Worm (Caenorhabditis elegans) whole organism, late embryonic: ENCODE results near the gene T16G1.7.

Source experiments
- C08G9.2 ChIP-seq: sonication (generic microtip); optimal IDR thresholded peaks from 2 replicates; lab custom pipeline; 2016; ENCODE audit warnings: mild to moderate bottlenecking, missing genetic modification characterization, moderate library complexity, missing compliant biosample characterization
- C38D4.7 ChIP-seq: fragments of 200-800 bp; sonication (Bioruptor generic); optimal IDR thresholded peaks from 2 replicates; lab custom pipeline; 2018; ENCODE audit warnings: mild to moderate bottlenecking, missing genetic modification characterization, moderate library complexity, missing compliant biosample characterization
- K02D7.2 ChIP-seq: sonication (generic microtip); optimal IDR thresholded peaks from 2 replicates; lab custom pipeline; 2017; ENCODE audit warnings: mild to moderate bottlenecking, missing genetic modification characterization, missing compliant biosample characterization
- K09A11.1 ChIP-seq: sonication (generic microtip); optimal IDR thresholded peaks from 2 replicates; lab custom pipeline; 2017; ENCODE audit warnings: antibody characterized with exemption, mild to moderate bottlenecking, missing genetic modification characterization, missing compliant biosample characterization; ENCODE audit not compliant: insufficient read depth
- T23F11.4 ChIP-seq: fragments of 200-800 bp; sonication (Bioruptor generic); optimal IDR thresholded peaks from 2 replicates; lab custom pipeline; 2018; ENCODE audit warnings: mild to moderate bottlenecking, missing genetic modification characterization, missing compliant biosample characterization
- Y22D7AL.16 ChIP-seq: sonication (generic microtip); optimal IDR thresholded peaks from 2 replicates; lab custom pipeline; 2016; ENCODE audit warnings: missing genetic modification characterization, missing compliant biosample characterization
- ahr-1 ChIP-seq: sonication (generic microtip); optimal IDR thresholded peaks from 2 replicates; lab custom pipeline; 2016; ENCODE audit warnings: missing genetic modification characterization, missing compliant biosample characterization
- ama-1 ChIP-seq: fragments of 150-350 bp; optimal IDR thresholded peaks from 2 replicates; lab custom pipeline; 2014
- ceh-14 ChIP-seq: sonication (generic microtip); optimal IDR thresholded peaks from 2 replicates; lab custom pipeline; 2016; ENCODE audit warnings: missing genotype, missing genetic modification characterization, missing compliant biosample characterization
- ceh-18 ChIP-seq: sonication (generic microtip); optimal IDR thresholded peaks from 2 replicates; lab custom pipeline; 2016; ENCODE audit warnings: missing genetic modification characterization, missing compliant biosample characterization
- ceh-19 ChIP-seq: fragments of 200-800 bp; sonication (Bioruptor generic); optimal IDR thresholded peaks from 2 replicates; lab custom pipeline; 2018; ENCODE audit warnings: mild to moderate bottlenecking, missing genetic modification characterization, missing compliant biosample characterization
- ceh-2 ChIP-seq: sonication (generic microtip); optimal IDR thresholded peaks from 2 replicates; lab custom pipeline; 2016; ENCODE audit warnings: missing genotype, missing genetic modification characterization, missing compliant biosample characterization
- ceh-22 ChIP-seq: sonication (generic microtip); optimal IDR thresholded peaks from 2 replicates; lab custom pipeline; 2017; ENCODE audit warnings: missing biosample characterization, missing genetic modification characterization
- ceh-31 ChIP-seq: sonication (generic microtip); optimal IDR thresholded peaks from 2 replicates; lab custom pipeline; 2016; ENCODE audit warnings: missing genetic modification characterization, missing compliant biosample characterization
- ceh-34 ChIP-seq: sonication (generic microtip); optimal IDR thresholded peaks from 2 replicates; lab custom pipeline; 2016; ENCODE audit warnings: mild to moderate bottlenecking, missing genetic modification characterization, missing compliant biosample characterization
- ceh-45 ChIP-seq: fragments of 200-800 bp; sonication (Bioruptor generic); IDR thresholded peaks from 2 replicates; pipeline ENCODE4 v1.3.6; 2022; ENCODE audit warnings: missing genetic modification reagents, missing genetic modification characterization, missing compliant biosample characterization
- ceh-48 ChIP-seq: sonication (generic microtip); optimal IDR thresholded peaks from 2 replicates; lab custom pipeline; 2016; ENCODE audit warnings: missing genetic modification characterization, inconsistent platforms, missing compliant biosample characterization
- ceh-9 ChIP-seq: sonication (generic microtip); optimal IDR thresholded peaks from 2 replicates; lab custom pipeline; 2016; ENCODE audit warnings: mild to moderate bottlenecking, missing genetic modification characterization, inconsistent platforms, missing compliant biosample characterization
- elt-2 ChIP-seq: sonication (generic microtip); optimal IDR thresholded peaks from 2 replicates; lab custom pipeline; 2016; ENCODE audit warnings: missing genetic modification reagents, missing genetic modification characterization, missing compliant biosample characterization
- elt-4 ChIP-seq: sonication (generic microtip); optimal IDR thresholded peaks from 2 replicates; lab custom pipeline; 2016; ENCODE audit warnings: missing genetic modification characterization, missing compliant biosample characterization
- ets-4 ChIP-seq: sonication (generic microtip); optimal IDR thresholded peaks from 2 replicates; lab custom pipeline; 2016; ENCODE audit warnings: missing genetic modification characterization, missing compliant biosample characterization
- fax-1 ChIP-seq: sonication (generic microtip); optimal IDR thresholded peaks from 2 replicates; lab custom pipeline; 2016; ENCODE audit warnings: missing genotype, missing genetic modification characterization, missing compliant biosample characterization
- fkh-10 ChIP-seq: fragments of 150-350 bp; optimal IDR thresholded peaks from 2 replicates; lab custom pipeline; 2014; ENCODE audit warnings: missing biosample characterization, missing genetic modification reagents, missing genetic modification characterization
- fkh-6 ChIP-seq: sonication (generic microtip); optimal IDR thresholded peaks from 2 replicates; lab custom pipeline; 2016; ENCODE audit warnings: missing genetic modification characterization, missing compliant biosample characterization
- hlh-15 ChIP-seq: sonication (generic microtip); optimal IDR thresholded peaks from 2 replicates; lab custom pipeline; 2016; ENCODE audit warnings: missing genetic modification characterization, missing compliant biosample characterization
- hlh-30 ChIP-seq: sonication (generic microtip); optimal IDR thresholded peaks from 2 replicates; lab custom pipeline; 2017; ENCODE audit warnings: antibody characterized with exemption, missing genetic modification characterization, missing compliant biosample characterization; ENCODE audit not compliant: insufficient read depth
- hlh-6 ChIP-seq: sonication (generic microtip); optimal IDR thresholded peaks from 2 replicates; lab custom pipeline; 2016; ENCODE audit warnings: missing genotype, missing genetic modification characterization, missing compliant biosample characterization
- hlh-8 ChIP-seq: sonication (generic microtip); optimal IDR thresholded peaks from 2 replicates; lab custom pipeline; 2016; ENCODE audit warnings: missing genotype, missing genetic modification characterization, missing compliant biosample characterization
- lin-11 ChIP-seq: fragments of 200-800 bp; sonication (Bioruptor generic); optimal IDR thresholded peaks from 2 replicates; lab custom pipeline; 2018; ENCODE audit warnings: mild to moderate bottlenecking, missing genetic modification characterization, missing compliant biosample characterization
- nfya-1 ChIP-seq: sonication (generic microtip); optimal IDR thresholded peaks from 2 replicates; lab custom pipeline; 2017; ENCODE audit warnings: missing genetic modification characterization, mild to moderate bottlenecking, missing compliant biosample characterization, antibody characterized with exemption, moderate library complexity
- nhr-232 ChIP-seq: sonication (generic microtip); optimal IDR thresholded peaks from 2 replicates; lab custom pipeline; 2016; ENCODE audit warnings: missing genetic modification characterization, missing compliant biosample characterization
- odd-2 ChIP-seq: sonication (generic microtip); optimal IDR thresholded peaks from 2 replicates; lab custom pipeline; 2017; ENCODE audit warnings: antibody characterized with exemption, mild to moderate bottlenecking, missing genetic modification characterization, missing compliant biosample characterization
- pag-3 ChIP-seq: sonication (generic microtip); optimal IDR thresholded peaks from 2 replicates; lab custom pipeline; 2016; ENCODE audit warnings: missing compliant biosample characterization, missing genetic modification characterization, borderline replicate concordance
- pax-1 ChIP-seq: fragments of 150-350 bp; optimal IDR thresholded peaks from 2 replicates; lab custom pipeline; 2014; ENCODE audit warnings: missing biosample characterization, missing genetic modification characterization
- pha-2 ChIP-seq: sonication (generic microtip); optimal IDR thresholded peaks from 2 replicates; lab custom pipeline; 2017; ENCODE audit warnings: mild to moderate bottlenecking, missing genetic modification characterization, missing compliant biosample characterization
- sdc-2 ChIP-seq: sonication (generic microtip); optimal IDR thresholded peaks from 2 replicates; lab custom pipeline; 2016; ENCODE audit warnings: missing genotype, missing genetic modification characterization, missing compliant biosample characterization
- tbx-2 ChIP-seq: sonication (generic microtip); optimal IDR thresholded peaks from 2 replicates; lab custom pipeline; 2016; ENCODE audit warnings: missing genetic modification characterization, missing compliant biosample characterization
- unc-42 ChIP-seq: sonication (generic microtip); optimal IDR thresholded peaks from 2 replicates; lab custom pipeline; 2016; ENCODE audit warnings: missing genotype, missing genetic modification characterization, missing compliant biosample characterization
- unc-55 ChIP-seq: sonication (generic microtip); optimal IDR thresholded peaks from 2 replicates; lab custom pipeline; 2017; ENCODE audit warnings: missing biosample characterization, missing genetic modification reagents, missing genetic modification characterization
- zip-5 ChIP-seq: sonication (generic microtip); optimal IDR thresholded peaks from 2 replicates; lab custom pipeline; 2016; ENCODE audit warnings: missing genetic modification characterization, missing compliant biosample characterization
- ztf-16 ChIP-seq: sonication (generic microtip); optimal IDR thresholded peaks from 2 replicates; lab custom pipeline; 2017; ENCODE audit warnings: missing genetic modification characterization, missing compliant biosample characterization

The T16G1.7 gene

DNA sequence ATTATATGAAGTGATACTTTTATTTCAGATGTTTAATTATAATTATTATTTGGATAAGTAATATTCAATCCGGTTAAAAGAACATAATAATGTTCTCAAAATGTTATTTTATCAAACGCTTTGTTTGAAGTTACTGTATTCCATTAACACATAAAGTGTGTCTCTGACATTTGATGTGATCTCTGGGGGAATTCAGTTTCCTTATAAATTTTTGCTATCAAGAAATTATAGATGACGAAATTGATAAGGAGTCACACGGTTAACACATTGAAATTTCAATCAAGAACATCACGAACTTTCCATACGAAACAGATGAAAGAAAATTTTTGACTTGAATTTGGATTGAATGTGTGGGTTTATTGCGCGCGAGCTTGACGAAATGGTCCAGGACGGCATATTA lies 13.2 kb downstream of the T16G1.7 start:
- TF ChIP-seq ceh-19 (no peak), ceh-18 (tag; lab: Kevin White, UChicago) (no peak), zip-5 (no peak), T23F11.4 (no peak), odd-2 (tag; lab: Kevin White, UChicago) (no peak)

DNA sequence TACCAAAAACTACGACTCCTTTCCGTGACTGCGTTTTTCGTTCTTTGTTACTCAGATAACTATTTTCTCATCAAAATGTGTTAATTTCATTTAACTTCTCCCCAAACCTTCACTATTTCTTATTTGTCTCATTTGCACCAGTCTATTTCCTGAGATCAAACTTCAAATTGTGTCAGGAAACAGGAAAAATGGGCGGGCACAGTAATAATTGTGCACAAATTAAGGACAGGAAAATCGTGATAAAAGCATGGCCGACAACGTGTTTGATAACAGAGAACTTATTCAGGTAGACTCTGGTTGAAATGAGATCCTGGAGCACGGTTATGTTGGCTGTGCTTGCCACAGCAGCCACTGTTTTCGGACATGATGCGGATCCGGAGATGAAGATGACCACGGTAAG lies 15.2 kb downstream of the T16G1.7 start, which contains the start of gene lipl-1:
Gene lipl-1, plus strand, starts transcription at position 282 of the 400 bp plus-strand sequence.
- no peak for TF ChIP-seq hlh-30 (tag; lab: Kevin White, UChicago)
- no peak for TF ChIP-seq pax-1 (tag; lab: Kevin White, UChicago)
- no peak for TF ChIP-seq nfya-1 (tag; lab: Kevin White, UChicago)
- TF ChIP-seq Y22D7AL.16 (tag; lab: Kevin White, UChicago), result no peak
- TF ChIP-seq ahr-1 (tag; lab: Kevin White, UChicago), result no peak
- no peak for TF ChIP-seq fax-1 (tag; lab: Kevin White, UChicago)
- TF ChIP-seq hlh-15 (tag; lab: Kevin White, UChicago), result no peak
- no peak for TF ChIP-seq ceh-14 (tag; lab: Kevin White, UChicago)
- no peak for TF ChIP-seq ztf-16 (tag; lab: Kevin White, UChicago)
- TF ChIP-seq pha-2 (tag; lab: Kevin White, UChicago), result no peak
- no peak for TF ChIP-seq tbx-2 (tag; lab: Kevin White, UChicago)
- no peak for TF ChIP-seq K02D7.2 (tag; lab: Kevin White, UChicago)
- TF ChIP-seq hlh-6 (tag; lab: Kevin White, UChicago), result no peak
- TF ChIP-seq hlh-8 (tag; lab: Kevin White, UChicago), result no peak
- TF ChIP-seq ceh-45 (GFP tag; lab: Robert Waterston, UW), result no peak
- no peak for TF ChIP-seq ceh-31 (tag; lab: Kevin White, UChicago)

DNA sequence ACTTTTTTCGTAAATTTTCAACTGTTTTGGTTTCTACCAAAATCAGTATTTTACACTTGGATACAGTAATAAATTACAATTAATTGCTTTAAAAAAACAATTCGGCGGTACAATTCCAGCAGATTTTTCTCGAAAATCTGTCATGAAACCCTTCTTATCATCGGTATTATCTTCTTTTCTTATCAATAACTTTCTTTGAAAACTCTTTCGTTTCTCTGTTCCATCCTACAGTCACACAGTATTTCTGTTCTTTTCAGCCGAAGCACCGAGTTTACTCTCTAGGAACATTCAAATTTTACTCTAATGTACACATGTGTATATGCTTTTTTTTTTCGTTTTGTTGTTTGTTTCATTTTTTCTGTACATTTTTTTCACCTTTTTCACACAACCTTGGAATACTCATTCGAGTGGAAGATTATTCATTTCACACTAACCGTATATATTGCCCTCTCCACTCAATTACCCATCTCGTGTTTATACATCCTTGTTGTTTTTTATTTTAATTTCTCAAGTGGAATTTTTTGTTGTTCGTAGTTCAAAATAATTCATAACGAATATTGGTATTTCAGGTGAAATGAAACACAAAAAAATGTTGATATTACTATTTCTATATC lies 25.3 kb downstream of the T16G1.7 start, which contains the start of gene nid-1:
Gene nid-1, plus strand, starts transcription at position 564 of the 614 bp plus-strand sequence.
- TF ChIP-seq elt-2 (tag; lab: Kevin White, UChicago) (peak; percentile 68), unc-42 (tag; lab: Kevin White, UChicago) (no peak)

DNA sequence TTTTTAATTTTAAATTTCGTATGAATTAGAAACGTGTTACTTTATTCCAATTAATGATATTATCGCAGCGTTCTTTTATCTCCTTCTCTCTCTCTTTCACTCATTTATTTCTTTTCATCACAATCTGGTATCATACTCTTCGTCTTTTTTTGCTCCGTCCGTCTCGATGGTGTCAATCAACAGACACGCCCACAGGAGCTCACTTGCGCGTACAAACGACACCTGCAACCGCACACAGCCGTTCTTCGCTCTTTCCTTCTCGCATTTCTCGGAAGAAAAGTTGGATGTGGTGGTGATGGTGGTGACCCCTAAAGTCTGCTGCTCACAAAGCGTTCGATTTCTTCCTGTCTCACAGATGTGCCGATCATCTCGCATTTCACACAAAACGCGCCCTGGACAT lies 26.3 kb downstream of the T16G1.7 start:
- TF ChIP-seq K02D7.2 (tag; lab: Kevin White, UChicago) (no peak), C38D4.7 (no peak), nhr-232 (tag; lab: Kevin White, UChicago) (no peak), pag-3 (tag; lab: Kevin White, UChicago) (no peak), ama-1 (lab: Kevin White, UChicago) (no peak), ceh-34 (tag; lab: Kevin White, UChicago) (peak; percentile 6)
- TF ChIP-seq, all 69 proteins: peak for 1

DNA sequence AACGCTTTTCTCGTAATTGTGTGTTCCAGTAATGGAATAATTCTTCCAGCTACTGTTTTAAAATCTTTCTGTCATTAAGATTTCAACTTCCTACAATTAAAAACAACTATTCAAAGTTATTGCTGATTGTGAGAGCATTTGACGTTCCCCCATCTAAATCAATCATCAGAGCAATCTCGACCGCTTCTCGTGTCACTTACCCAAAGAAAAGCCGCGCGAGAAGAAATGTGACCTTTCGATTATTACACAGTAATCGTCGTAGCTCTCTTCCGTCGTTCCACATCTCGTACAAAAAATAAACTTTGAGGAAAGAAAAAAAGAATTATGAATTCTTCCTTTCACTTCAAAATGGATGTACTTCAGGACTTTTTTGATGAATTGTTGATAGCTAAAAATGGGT lies 27.5 kb downstream of the T16G1.7 start:
- TF ChIP-seq ceh-14 (tag; lab: Kevin White, UChicago) (no peak), unc-55 (GFP tag; lab: Kevin White, UChicago) (peak; percentile 73)
- TF ChIP-seq, all 69 proteins: peak for 1

DNA sequence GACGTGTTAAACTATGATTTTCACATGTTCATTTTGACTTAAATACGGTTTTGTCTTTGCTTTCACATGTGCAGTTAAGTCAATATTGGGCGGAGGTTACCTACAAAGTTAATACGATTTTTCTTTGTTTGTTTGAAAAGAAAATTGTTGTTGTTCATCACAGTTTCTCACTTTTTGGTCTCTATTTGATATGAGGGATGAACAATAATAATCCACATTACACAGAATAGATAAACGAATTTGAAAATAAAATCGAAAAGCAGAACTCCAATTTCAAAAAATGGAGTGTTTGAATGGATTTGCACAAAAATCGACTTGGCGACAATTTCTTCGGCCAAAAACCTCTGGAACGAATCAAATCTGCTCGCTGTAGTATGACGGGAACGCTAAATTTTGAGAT lies 28.2 kb downstream of the T16G1.7 start, which contains the start of gene ttr-29:
Gene ttr-29, minus strand, starts transcription at position 101 of the 400 bp plus-strand sequence.
- no peak for TF ChIP-seq ceh-22
- TF ChIP-seq ets-4, result no peak
- TF ChIP-seq lin-11 (tag; lab: Kevin White, UChicago), result no peak
- no peak for TF ChIP-seq ama-1 (lab: Kevin White, UChicago)
- no peak for TF ChIP-seq ceh-48
- no peak for TF ChIP-seq fkh-6 (tag; lab: Kevin White, UChicago)
- no peak for TF ChIP-seq hlh-15 (tag; lab: Kevin White, UChicago)
- TF ChIP-seq fkh-10 (GFP tag; lab: Kevin White, UChicago), result no peak
- no peak for TF ChIP-seq ceh-2 (tag; lab: Kevin White, UChicago)
- no peak for TF ChIP-seq ceh-9
- no peak for TF ChIP-seq C08G9.2 (tag; lab: Kevin White, UChicago)
- TF ChIP-seq fax-1 (tag; lab: Kevin White, UChicago), result no peak
- no peak for TF ChIP-seq sdc-2 (tag; lab: Kevin White, UChicago)
- no peak for TF ChIP-seq C38D4.7
- no peak for TF ChIP-seq elt-4 (tag; lab: Kevin White, UChicago)
- TF ChIP-seq pha-2 (tag; lab: Kevin White, UChicago), result no peak
- TF ChIP-seq K09A11.1 (tag; lab: Kevin White, UChicago), result no peak
- no peak for TF ChIP-seq hlh-6 (tag; lab: Kevin White, UChicago)
- TF ChIP-seq K02D7.2 (tag; lab: Kevin White, UChicago), result no peak
